Fruit fly (Drosophila melanogaster) whole organism, embryonic: ENCODE measurements around the gene CG14627.

Source experiments
- Ada2b ChIP-seq: fragments of 200-800 bp; sonication (Bioruptor generic); IDR thresholded peaks from 2 replicates; pipeline ENCODE4 v1.3.6; 2022; ENCODE audit warnings: missing biosample characterization, missing genetic modification characterization
- CG15011 ChIP-seq: fragments of 200-800 bp; sonication (Bioruptor generic); optimal IDR thresholded peaks from 3 replicates; lab custom pipeline; 2018; ENCODE audit warnings: missing biosample characterization, mild to moderate bottlenecking, missing genetic modification characterization
- CG1792 ChIP-seq: fragments of 200-800 bp; sonication (Bioruptor generic); optimal IDR thresholded peaks from 2 replicates; lab custom pipeline; 2016; ENCODE audit warnings: missing biosample characterization, missing genetic modification characterization
- Deaf1 ChIP-seq: fragments of 200-800 bp; optimal IDR thresholded peaks from 3 replicates; lab custom pipeline; 2019; ENCODE audit warnings: missing biosample characterization, mild to moderate bottlenecking, missing genetic modification characterization, moderate library complexity
- Drgx ChIP-seq: fragments of 200-800 bp; sonication (Bioruptor generic); IDR thresholded peaks from 2 replicates; pipeline ENCODE4 v1.3.6; 2022; ENCODE audit warnings: missing biosample characterization, missing genetic modification characterization
- Hr39 ChIP-seq: fragments of >200 bp; optimal IDR thresholded peaks from 2 replicates; lab custom pipeline; 2017
- Ssrp ChIP-seq: fragments of 200-800 bp; sonication (Bioruptor generic); optimal IDR thresholded peaks from 2 replicates; lab custom pipeline; 2018; ENCODE audit warnings: missing biosample characterization, mild to moderate bottlenecking, missing genetic modification characterization, moderate library complexity
- ci ChIP-seq: fragments of 200-800 bp; sonication (Bioruptor generic); IDR thresholded peaks from 3 replicates; pipeline ENCODE4 v1.3.6; 2022; ENCODE audit warnings: missing biosample characterization, missing genetic modification characterization
- croc ChIP-seq: fragments of 200-800 bp; sonication (Bioruptor generic); conservative IDR thresholded peaks from 3 replicates; pipeline ENCODE4 v1.3.6; 2022; ENCODE audit warnings: missing biosample characterization, missing genetic modification characterization
- gt ChIP-seq: fragments of 200-800 bp; sonication (Bioruptor generic); IDR thresholded peaks from 2 replicates; pipeline ENCODE4 v1.3.6; 2022; ENCODE audit warnings: missing biosample characterization, missing genetic modification characterization
- insv ChIP-seq, 2 experiments: fragments of 200-800 bp; sonication (Bioruptor generic); optimal IDR thresholded peaks; 3 replicates each; lab custom pipeline; 2016 to 2018; ENCODE audit warnings: missing biosample characterization in 2 of 2, missing genetic modification characterization in 2 of 2
- pros ChIP-seq: fragments of 200-800 bp; sonication (Bioruptor generic); optimal IDR thresholded peaks from 3 replicates; lab custom pipeline; 2019; ENCODE audit warnings: missing biosample characterization, mild to moderate bottlenecking, missing genetic modification characterization, moderate library complexity
- run ChIP-seq: fragments of 200-800 bp; sonication (Bioruptor generic); optimal IDR thresholded peaks from 3 replicates; lab custom pipeline; 2018; ENCODE audit warnings: missing biosample characterization, mild to moderate bottlenecking, missing genetic modification characterization
- so ChIP-seq: fragments of 200-800 bp; sonication (Bioruptor generic); IDR thresholded peaks from 3 replicates; pipeline ENCODE4 v1.3.6; 2022; ENCODE audit warnings: missing biosample characterization, missing genetic modification characterization
- stwl ChIP-seq: fragments of 200-800 bp; sonication (Bioruptor generic); optimal IDR thresholded peaks from 3 replicates; lab custom pipeline; 2018; ENCODE audit warnings: missing biosample characterization, mild to moderate bottlenecking, missing genetic modification characterization, moderate library complexity
- trh ChIP-seq: fragments of 200-800 bp; sonication (Bioruptor generic); optimal IDR thresholded peaks from 2 replicates; lab custom pipeline; 2016; ENCODE audit warnings: missing biosample characterization, missing genetic modification characterization
- twi ChIP-seq: fragments of 200-800 bp; optimal IDR thresholded peaks from 2 replicates; lab custom pipeline; 2019; ENCODE audit warnings: missing biosample characterization, mild to moderate bottlenecking, missing genetic modification characterization, moderate library complexity
- z ChIP-seq: fragments of 200-800 bp; sonication (Bioruptor generic); IDR thresholded peaks from 3 replicates; pipeline ENCODE4 v1.3.6; 2022; ENCODE audit warnings: missing biosample characterization, missing genetic modification characterization
- zen2 ChIP-seq: fragments of 200-800 bp; sonication (Bioruptor generic); IDR thresholded peaks from 3 replicates; pipeline ENCODE4 v1.3.6; 2022; ENCODE audit warnings: missing biosample characterization, missing genetic modification characterization; ENCODE audit not compliant: partially characterized antibody

CG14627 gene

DNA sequence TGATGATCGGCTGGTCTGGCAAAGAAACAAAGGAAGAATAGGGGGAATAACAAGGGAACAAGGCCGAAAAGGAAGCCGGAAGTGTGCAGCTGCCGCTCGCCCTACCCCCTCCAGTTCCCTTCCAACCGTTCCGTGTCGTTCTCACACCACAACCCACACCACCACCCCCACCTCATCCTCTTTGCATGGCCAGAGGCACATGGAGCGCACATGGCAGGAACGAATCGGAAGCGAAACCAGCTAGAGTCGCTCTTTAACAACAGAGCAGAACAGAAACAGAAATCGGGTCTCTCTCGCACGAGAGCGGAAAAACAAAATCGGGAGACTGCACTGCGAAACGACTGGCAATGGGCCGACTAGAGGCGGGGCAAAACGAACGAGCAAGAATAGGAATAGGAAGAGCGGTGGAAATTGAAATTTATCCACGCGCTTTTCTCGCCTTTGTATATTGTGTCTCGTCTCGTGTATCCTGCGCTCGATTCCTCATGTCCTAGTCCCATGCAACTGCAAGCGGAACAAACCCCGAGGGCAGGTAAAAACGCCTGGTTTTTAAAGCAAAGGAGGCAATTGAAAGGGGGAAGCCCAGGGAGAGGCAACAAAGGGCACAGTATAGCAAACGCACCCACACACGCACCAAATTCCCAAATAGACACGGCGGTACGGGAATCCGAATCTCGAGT is 51.3 kb downstream of the CG14627 start (continued):
- TF ChIP-seq Deaf1 (tag; lab: Kevin White, UChicago) (peak; percentile 46), CG15011 (no peak), zen2 (GFP tag; lab: Robert Waterston, UW) (no peak), ci (GFP tag; lab: Robert Waterston, UW) (0 out of 3 replicates have a peak, but pooled peaks have one; percentile 13), CG1792 (no peak), pros (GFP tag; lab: Kevin White, UChicago) (peak; percentile 45), trh (no peak), Ssrp (tag; lab: Kevin White, UChicago) (no peak), run (no peak), Hr39 (lab: Kevin White, UChicago) (no peak), Drgx (GFP tag; lab: Robert Waterston, UW) (no peak), stwl (no peak), so (no peak), croc (no peak), gt (GFP tag; lab: Robert Waterston, UW) (no peak), insv (GFP tag; optimal IDR thresholded peaks at IDR 0.05; lab: Kevin White, UChicago) (no peak), Ada2b (GFP tag; lab: Robert Waterston, UW) (no peak), twi (tag; lab: Kevin White, UChicago) (peak; percentile 91), z (GFP tag; lab: Robert Waterston, UW) (no peak)
